Worm (Caenorhabditis elegans) whole organism, early embryonic: ENCODE data around the gene R11G10.3.

ENCODE experiments used
- B0310.2 ChIP-seq: sonication (generic microtip); optimal IDR thresholded peaks from 2 replicates; lab custom pipeline; 2016; ENCODE audit warnings: mild to moderate bottlenecking, missing genetic modification characterization, missing compliant biosample characterization
- F13C5.2 ChIP-seq: sonication (generic microtip); optimal IDR thresholded peaks from 2 replicates; lab custom pipeline; 2017; ENCODE audit warnings: mild to moderate bottlenecking, missing genetic modification characterization, inconsistent platforms, missing compliant biosample characterization
- aly-1 ChIP-seq: sonication (generic microtip); optimal IDR thresholded peaks from 2 replicates; lab custom pipeline; 2016; ENCODE audit warnings: missing genetic modification characterization, missing compliant biosample characterization
- ama-1 ChIP-seq: fragments of 150-350 bp; optimal IDR thresholded peaks from 2 replicates; lab custom pipeline; 2014
- ceh-13 ChIP-seq: fragments of 200-800 bp; sonication (Bioruptor generic); optimal IDR thresholded peaks from 2 replicates; lab custom pipeline; 2018; ENCODE audit warnings: mild to moderate bottlenecking, missing genetic modification characterization, missing compliant biosample characterization
- ceh-36 ChIP-seq: sonication (generic microtip); optimal IDR thresholded peaks from 2 replicates; lab custom pipeline; 2016; ENCODE audit warnings: missing genetic modification characterization, inconsistent platforms, missing compliant biosample characterization
- ets-7 ChIP-seq: sonication (generic microtip); optimal IDR thresholded peaks from 2 replicates; lab custom pipeline; 2016; ENCODE audit warnings: missing genotype, missing genetic modification characterization, missing compliant biosample characterization
- flt-1 ChIP-seq: fragments of 200-800 bp; sonication (Bioruptor generic); IDR thresholded peaks from 2 replicates; pipeline ENCODE4 v1.3.6; 2022; ENCODE audit warnings: missing genetic modification characterization, missing compliant biosample characterization
- hmbx-1 ChIP-seq: sonication (generic microtip); optimal IDR thresholded peaks from 2 replicates; lab custom pipeline; 2016; ENCODE audit warnings: mild to moderate bottlenecking, missing genetic modification characterization, missing compliant biosample characterization
- hmg-4 ChIP-seq: fragments of 200-800 bp; sonication (Bioruptor generic); optimal IDR thresholded peaks from 2 replicates; lab custom pipeline; 2018; ENCODE audit warnings: mild to moderate bottlenecking, missing genetic modification characterization, missing compliant biosample characterization
- hnd-1 ChIP-seq: sonication (generic microtip); optimal IDR thresholded peaks from 2 replicates; lab custom pipeline; 2016; ENCODE audit warnings: missing genetic modification characterization, missing compliant biosample characterization
- pes-1 ChIP-seq: fragments of 200-800 bp; sonication (Bioruptor generic); IDR thresholded peaks from 2 replicates; pipeline ENCODE4 v1.3.6; 2022; ENCODE audit warnings: missing genetic modification reagents, missing genetic modification characterization, missing compliant biosample characterization
- scrt-1 ChIP-seq: fragments of 200-800 bp; sonication (Bioruptor generic); IDR thresholded peaks from 2 replicates; pipeline ENCODE4 v1.3.6; 2022; ENCODE audit warnings: missing genetic modification characterization, missing compliant biosample characterization
- sea-1 ChIP-seq: fragments of 200-800 bp; sonication (Bioruptor generic); conservative IDR thresholded peaks from 2 replicates; pipeline ENCODE4 v1.3.6; 2022; ENCODE audit warnings: missing genetic modification characterization, missing compliant biosample characterization
- tbx-11 ChIP-seq: fragments of 200-800 bp; sonication (Bioruptor generic); IDR thresholded peaks from 2 replicates; pipeline ENCODE4 v1.3.6; 2022; ENCODE audit warnings: missing genetic modification characterization, missing compliant biosample characterization
- tbx-37 ChIP-seq: fragments of 200-800 bp; sonication (Bioruptor generic); conservative IDR thresholded peaks from 2 replicates; pipeline ENCODE4 v1.3.6; 2022; ENCODE audit warnings: missing genetic modification reagents, missing genetic modification characterization, missing compliant biosample characterization
- tra-4 ChIP-seq: sonication (generic microtip); optimal IDR thresholded peaks from 2 replicates; lab custom pipeline; 2017; ENCODE audit warnings: missing genetic modification characterization, missing compliant biosample characterization

R11G10.3 gene

ce11 chrV:13523194-13523593, at the start of gene R11G10.3:
R11G10.3 (plus strand) TSS chrV:13523494.
- TF ChIP-seq tra-4 (tag; lab: Kevin White, UChicago): no peak

- TF ChIP-seq ama-1: no peak
- no peak for TF ChIP-seq hnd-1 (tag; lab: Kevin White, UChicago)
- TF ChIP-seq hmbx-1 (tag; lab: Kevin White, UChicago): no peak
- TF ChIP-seq aly-1 (tag; lab: Kevin White, UChicago): no peak
- no peak for TF ChIP-seq scrt-1
- no peak for TF ChIP-seq F13C5.2 (tag; lab: Kevin White, UChicago)
- TF ChIP-seq flt-1 (GFP tag; lab: Robert Waterston, UW): no peak
- no peak for TF ChIP-seq tbx-37
- TF ChIP-seq tbx-11 (GFP tag; lab: Robert Waterston, UW): no peak
- TF ChIP-seq B0310.2 (tag; lab: Kevin White, UChicago): no peak
- no peak for TF ChIP-seq ceh-36 (tag; lab: Kevin White, UChicago)
- no peak for TF ChIP-seq pes-1 (GFP tag; lab: Robert Waterston, UW)
- TF ChIP-seq ets-7 (tag; lab: Kevin White, UChicago): no peak
- no peak for TF ChIP-seq hmg-4 (GFP tag; lab: Kevin White, UChicago)
- no peak for TF ChIP-seq sea-1 (GFP tag; lab: Robert Waterston, UW)
- no peak for TF ChIP-seq ceh-13 (GFP tag; lab: Kevin White, UChicago)
- TF ChIP-seq tra-4 (tag; lab: Kevin White, UChicago): no peak
Measured at ce11 chrV:13476350-13476749, 46.9 kb upstream of the R11G10.3 start, which contains the start of gene T10G3.8. T10G3.8 (minus strand) TSS chrV:13476450.

- TF ChIP-seq pes-1 (GFP tag; lab: Robert Waterston, UW) (no peak), hnd-1 (tag; lab: Kevin White, UChicago) (no peak), ama-1 (no peak), scrt-1 (no peak), B0310.2 (tag; lab: Kevin White, UChicago) (no peak), aly-1 (tag; lab: Kevin White, UChicago) (no peak), sea-1 (GFP tag; lab: Robert Waterston, UW) (no peak), tbx-37 (no peak), ceh-13 (GFP tag; lab: Kevin White, UChicago) (no peak), hmbx-1 (tag; lab: Kevin White, UChicago) (no peak), ceh-36 (tag; lab: Kevin White, UChicago) (no peak), hmg-4 (GFP tag; lab: Kevin White, UChicago) (no peak), ets-7 (tag; lab: Kevin White, UChicago) (no peak), flt-1 (GFP tag; lab: Robert Waterston, UW) (no peak), F13C5.2 (tag; lab: Kevin White, UChicago) (no peak), tra-4 (tag; lab: Kevin White, UChicago) (no peak), tbx-11 (GFP tag; lab: Robert Waterston, UW) (no peak)
Measured at ce11 chrV:13479766-13480165, 43.5 kb upstream of the R11G10.3 start, which contains the start of gene T10G3.2. T10G3.2 (minus strand) TSS chrV:13479866.

- TF ChIP-seq flt-1 (GFP tag; lab: Robert Waterston, UW): no peak
- TF ChIP-seq ceh-36 (tag; lab: Kevin White, UChicago): no peak
- TF ChIP-seq aly-1 (tag; lab: Kevin White, UChicago): no peak
- TF ChIP-seq hnd-1 (tag; lab: Kevin White, UChicago): no peak
- no peak for TF ChIP-seq hmg-4 (GFP tag; lab: Kevin White, UChicago)
- no peak for TF ChIP-seq ets-7 (tag; lab: Kevin White, UChicago)
- no peak for TF ChIP-seq ceh-13 (GFP tag; lab: Kevin White, UChicago)
- TF ChIP-seq tra-4 (tag; lab: Kevin White, UChicago): no peak
- TF ChIP-seq F13C5.2 (tag; lab: Kevin White, UChicago): no peak
- TF ChIP-seq ama-1: no peak
- TF ChIP-seq hmbx-1 (tag; lab: Kevin White, UChicago): no peak
Measured at ce11 chrV:13484339-13484738, 39.0 kb upstream of the R11G10.3 start, which contains the start of gene T10G3.4. T10G3.4 (minus strand) TSS chrV:13484439.

- TF ChIP-seq tbx-37: no peak
- TF ChIP-seq hnd-1 (tag; lab: Kevin White, UChicago): no peak
- TF ChIP-seq scrt-1: no peak
- TF ChIP-seq F13C5.2 (tag; lab: Kevin White, UChicago): no peak
- TF ChIP-seq aly-1 (tag; lab: Kevin White, UChicago): no peak
- TF ChIP-seq sea-1 (GFP tag; lab: Robert Waterston, UW): no peak
- TF ChIP-seq ama-1: no peak
- TF ChIP-seq ceh-36 (tag; lab: Kevin White, UChicago): no peak
- no peak for TF ChIP-seq ets-7 (tag; lab: Kevin White, UChicago)
- TF ChIP-seq hmg-4 (GFP tag; lab: Kevin White, UChicago): no peak
- no peak for TF ChIP-seq B0310.2 (tag; lab: Kevin White, UChicago)
Measured at ce11 chrV:13485732-13486131, 37.6 kb upstream of the R11G10.3 start.

ce11 chrV:13488297-13488803, 34.9 kb upstream of the R11G10.3 start:
- no peak for TF ChIP-seq ets-7 (tag; lab: Kevin White, UChicago)
- TF ChIP-seq ama-1: no peak
- TF ChIP-seq pes-1 (GFP tag; lab: Robert Waterston, UW): no peak
- no peak for TF ChIP-seq aly-1 (tag; lab: Kevin White, UChicago)
- no peak for TF ChIP-seq B0310.2 (tag; lab: Kevin White, UChicago)
- no peak for TF ChIP-seq flt-1 (GFP tag; lab: Robert Waterston, UW)
- no peak for TF ChIP-seq hnd-1 (tag; lab: Kevin White, UChicago)
- no peak for TF ChIP-seq F13C5.2 (tag; lab: Kevin White, UChicago)
- no peak for TF ChIP-seq sea-1 (GFP tag; lab: Robert Waterston, UW)
- TF ChIP-seq tbx-11 (GFP tag; lab: Robert Waterston, UW): no peak
- TF ChIP-seq tbx-37: no peak
- no peak for TF ChIP-seq hmg-4 (GFP tag; lab: Kevin White, UChicago)
- TF ChIP-seq ceh-36 (tag; lab: Kevin White, UChicago): no peak
- TF ChIP-seq hmbx-1 (tag; lab: Kevin White, UChicago): no peak
- TF ChIP-seq scrt-1: no peak
- TF ChIP-seq tra-4 (tag; lab: Kevin White, UChicago): no peak
- TF ChIP-seq ceh-13 (GFP tag; lab: Kevin White, UChicago): no peak

- TF ChIP-seq ceh-13 (GFP tag; lab: Kevin White, UChicago) (no peak), flt-1 (GFP tag; lab: Robert Waterston, UW) (no peak), B0310.2 (tag; lab: Kevin White, UChicago) (no peak), F13C5.2 (tag; lab: Kevin White, UChicago) (no peak), hmbx-1 (tag; lab: Kevin White, UChicago) (no peak), tbx-37 (no peak), hmg-4 (GFP tag; lab: Kevin White, UChicago) (no peak), pes-1 (GFP tag; lab: Robert Waterston, UW) (no peak), scrt-1 (no peak), hnd-1 (tag; lab: Kevin White, UChicago) (no peak), aly-1 (tag; lab: Kevin White, UChicago) (no peak), tra-4 (tag; lab: Kevin White, UChicago) (no peak), ceh-36 (tag; lab: Kevin White, UChicago) (no peak), sea-1 (GFP tag; lab: Robert Waterston, UW) (no peak), ets-7 (tag; lab: Kevin White, UChicago) (no peak), tbx-11 (GFP tag; lab: Robert Waterston, UW) (no peak), ama-1 (no peak)
Measured at ce11 chrV:13489830-13490229, 33.5 kb upstream of the R11G10.3 start, which contains the start of gene T10G3.3. T10G3.3 (minus strand) TSS chrV:13490199.
